Fruit fly (Drosophila melanogaster) whole organism, pupa: ENCODE measurements around the gene Psn.

Source experiments
- CG13204 ChIP-seq: fragments of 200-800 bp; sonication (Bioruptor generic); optimal IDR thresholded peaks from 2 replicates; lab custom pipeline; 2018; ENCODE audit warnings: missing biosample characterization, mild to moderate bottlenecking, missing genetic modification characterization, moderate library complexity
- CG14655 ChIP-seq: fragments of 200-800 bp; sonication (Bioruptor generic); optimal IDR thresholded peaks from 3 replicates; lab custom pipeline; 2017; ENCODE audit warnings: mild to moderate bottlenecking, missing biosample characterization, missing genetic modification reagents, missing genetic modification characterization
- CG15710 ChIP-seq: fragments of 200-800 bp; sonication (Bioruptor generic); optimal IDR thresholded peaks from 2 replicates; lab custom pipeline; 2018; ENCODE audit warnings: missing biosample characterization, mild to moderate bottlenecking, missing genetic modification characterization, moderate library complexity
- CG17806 ChIP-seq: fragments of 200-800 bp; sonication (Bioruptor generic); optimal IDR thresholded peaks from 2 replicates; lab custom pipeline; 2018; ENCODE audit warnings: missing biosample characterization, mild to moderate bottlenecking, missing genetic modification characterization, moderate library complexity
- CG8159 ChIP-seq: fragments of 200-800 bp; sonication (Bioruptor generic); optimal IDR thresholded peaks from 3 replicates; lab custom pipeline; 2018; ENCODE audit warnings: missing biosample characterization, mild to moderate bottlenecking, missing genetic modification characterization, moderate library complexity
- CG8301 ChIP-seq: fragments of 200-800 bp; sonication (Bioruptor generic); optimal IDR thresholded peaks from 2 replicates; lab custom pipeline; 2018; ENCODE audit warnings: missing biosample characterization, mild to moderate bottlenecking, missing genetic modification characterization
- D1 ChIP-seq: fragments of 200-800 bp; sonication (Bioruptor generic); optimal IDR thresholded peaks from 2 replicates; lab custom pipeline; 2018; ENCODE audit warnings: missing biosample characterization, mild to moderate bottlenecking, missing genetic modification characterization, moderate library complexity
- EcR ChIP-seq: fragments of 200-800 bp; sonication (Bioruptor generic); optimal IDR thresholded peaks from 3 replicates; lab custom pipeline; 2019; ENCODE audit warnings: missing biosample characterization, missing genetic modification characterization, mild to moderate bottlenecking, moderate library complexity, missing genetic modification reagents
- Ets98B ChIP-seq: fragments of 200-800 bp; sonication (Bioruptor generic); IDR thresholded peaks from 2 replicates; pipeline ENCODE4 v1.3.6; 2022; ENCODE audit warnings: missing biosample characterization, missing genetic modification characterization
- Pif1B ChIP-seq: fragments of 200-800 bp; sonication (Bioruptor generic); optimal IDR thresholded peaks from 3 replicates; lab custom pipeline; 2016; ENCODE audit warnings: missing biosample characterization, missing genetic modification characterization
- Snoo ChIP-seq: fragments of 200-800 bp; sonication (Bioruptor generic); optimal IDR thresholded peaks from 3 replicates; lab custom pipeline; 2017; ENCODE audit warnings: missing biosample characterization, mild to moderate bottlenecking, missing genetic modification characterization, inconsistent platforms
- fd96Ca ChIP-seq: fragments of 200-800 bp; sonication (Bioruptor generic); IDR thresholded peaks from 3 replicates; pipeline ENCODE4 v1.3.6; 2022; ENCODE audit warnings: missing biosample characterization, missing genetic modification characterization
- gl ChIP-seq: fragments of 200-800 bp; sonication (Bioruptor generic); optimal IDR thresholded peaks from 2 replicates; lab custom pipeline; 2018; ENCODE audit warnings: missing biosample characterization, mild to moderate bottlenecking, missing genetic modification characterization
- rn ChIP-seq: fragments of 200-800 bp; sonication (Bioruptor generic); IDR thresholded peaks from 2 replicates; pipeline ENCODE4 v1.3.6; 2022; ENCODE audit warnings: missing biosample characterization, missing genetic modification characterization

DNA sequence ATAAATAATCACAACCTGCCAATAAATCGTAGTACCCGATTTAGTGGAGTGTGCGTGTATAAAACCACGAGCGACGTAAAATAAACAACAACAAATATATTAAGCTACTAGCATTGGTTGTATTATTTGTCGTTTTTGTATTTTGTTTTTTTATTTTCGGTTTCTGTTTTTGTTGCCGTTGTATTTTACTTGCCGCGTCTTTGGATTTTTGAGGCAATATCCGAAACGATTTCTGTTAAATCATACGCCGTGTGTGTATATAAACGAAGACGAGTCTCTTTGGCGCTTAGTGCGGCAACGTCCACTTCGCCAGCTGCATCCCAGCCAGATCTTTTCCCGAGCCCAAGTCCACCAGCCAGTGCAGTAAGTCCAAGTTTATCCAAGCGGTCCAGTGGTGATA lies 19.0 kb upstream of the Psn start, which contains the start of gene zye:
- TF ChIP-seq CG14655 (GFP tag; lab: Kevin White, UChicago) (no peak), rn (GFP tag; lab: Robert Waterston, UW) (no peak), EcR (GFP tag; lab: Kevin White, UChicago) (no peak), CG8301 (tag; lab: Kevin White, UChicago) (no peak), CG15710 (tag; lab: Kevin White, UChicago) (no peak), Pif1B (GFP tag; lab: Kevin White, UChicago) (no peak), CG8159 (no peak), CG13204 (GFP tag; lab: Kevin White, UChicago) (no peak), Snoo (tag; lab: Kevin White, UChicago) (no peak), D1 (tag; lab: Kevin White, UChicago) (no peak), CG17806 (no peak), gl (tag; lab: Kevin White, UChicago) (no peak), Ets98B (GFP tag; lab: Robert Waterston, UW) (no peak), fd96Ca (GFP tag; lab: Robert Waterston, UW) (no peak)
